Fruit fly (Drosophila melanogaster) whole organism, pupa: ENCODE measurements around the gene CG9121.

Experiments used
- CG10348 ChIP-seq: fragments of 200-800 bp; sonication (Bioruptor generic); IDR thresholded peaks from 2 replicates; pipeline ENCODE4 v1.3.6; 2022; ENCODE audit warnings: missing biosample characterization, missing genetic modification characterization
- CG12605 ChIP-seq: fragments of 200-800 bp; sonication (Bioruptor generic); IDR thresholded peaks from 2 replicates; pipeline ENCODE4 v1.3.6; 2022; ENCODE audit warnings: missing biosample characterization, missing genetic modification characterization
- CG13204 ChIP-seq: fragments of 200-800 bp; sonication (Bioruptor generic); optimal IDR thresholded peaks from 2 replicates; lab custom pipeline; 2018; ENCODE audit warnings: missing biosample characterization, mild to moderate bottlenecking, missing genetic modification characterization, moderate library complexity
- CG32121 ChIP-seq: fragments of 200-800 bp; sonication (Bioruptor generic); IDR thresholded peaks from 2 replicates; pipeline ENCODE4 v1.3.6; 2022; ENCODE audit warnings: missing biosample characterization, missing genetic modification characterization
- D1 ChIP-seq: fragments of 200-800 bp; sonication (Bioruptor generic); optimal IDR thresholded peaks from 2 replicates; lab custom pipeline; 2018; ENCODE audit warnings: missing biosample characterization, mild to moderate bottlenecking, missing genetic modification characterization, moderate library complexity
- Pif1B ChIP-seq: fragments of 200-800 bp; sonication (Bioruptor generic); optimal IDR thresholded peaks from 3 replicates; lab custom pipeline; 2016; ENCODE audit warnings: missing biosample characterization, missing genetic modification characterization
- Snoo ChIP-seq: fragments of 200-800 bp; sonication (Bioruptor generic); optimal IDR thresholded peaks from 3 replicates; lab custom pipeline; 2017; ENCODE audit warnings: missing biosample characterization, mild to moderate bottlenecking, missing genetic modification characterization, inconsistent platforms
- rn ChIP-seq: fragments of 200-800 bp; sonication (Bioruptor generic); IDR thresholded peaks from 2 replicates; pipeline ENCODE4 v1.3.6; 2022; ENCODE audit warnings: missing biosample characterization, missing genetic modification characterization

CG9121 gene

DNA sequence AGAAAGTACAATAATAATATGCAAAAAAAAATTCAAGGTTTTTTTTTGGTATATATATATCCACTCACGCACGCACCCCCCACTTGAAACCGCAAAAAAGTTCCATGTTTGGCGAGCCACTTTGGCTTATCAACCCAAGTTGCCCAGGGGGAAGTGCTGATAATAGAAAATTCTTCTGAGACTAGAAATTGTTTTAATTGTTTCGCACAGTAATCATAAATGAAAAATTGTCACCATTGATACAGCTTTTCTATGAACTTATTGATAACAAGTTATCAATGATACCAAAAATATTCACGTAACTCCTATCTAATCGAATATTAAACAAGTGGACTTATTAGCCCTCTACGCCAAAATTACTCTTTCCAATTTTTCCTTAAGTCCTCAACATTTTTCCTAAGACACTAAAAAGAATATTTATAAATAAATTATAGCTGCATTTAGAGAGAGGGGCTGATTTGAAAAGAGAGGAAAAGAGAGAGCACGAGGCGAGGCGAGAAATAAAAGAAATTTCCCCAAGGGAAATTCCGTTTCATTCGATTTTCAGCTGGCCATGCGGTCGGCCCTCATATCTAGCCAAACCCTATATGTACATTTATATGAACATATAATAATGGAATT is 52.2 kb downstream of the CG9121 start:
- TF ChIP-seq CG12605 (GFP tag; lab: Robert Waterston, UW) (no peak), Snoo (no peak), rn (GFP tag; lab: Robert Waterston, UW) (no peak)

DNA sequence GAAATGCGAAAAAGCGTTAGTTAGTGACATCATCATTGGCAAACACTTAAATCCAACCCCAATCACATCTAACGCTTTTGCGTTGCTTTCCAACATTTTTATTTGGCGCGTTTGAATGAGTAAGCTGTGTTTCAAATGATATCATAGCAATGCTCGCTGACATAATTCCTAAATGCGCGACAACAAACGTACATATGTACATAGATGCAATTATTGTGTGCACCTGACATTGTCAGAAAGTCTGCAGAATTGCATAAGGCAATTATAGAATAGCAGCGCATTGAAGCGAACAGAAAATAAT is 52.7 kb downstream of the CG9121 start:
- TF ChIP-seq CG32121 (GFP tag; lab: Robert Waterston, UW) (no peak), D1 (no peak), Snoo (no peak), CG13204 (GFP tag; lab: Kevin White, UChicago) (no peak), CG10348 (GFP tag; lab: Robert Waterston, UW) (no peak), Pif1B (GFP tag; lab: Kevin White, UChicago) (no peak)
